Worm (Caenorhabditis elegans): Measurements from ENCODE around the gene W07E6.5.

ce11 chrII:437279-437678 is 36.0 kb upstream of the W07E6.5 start:
- no peak for TF ChIP-seq lin-15B (tag; optimal IDR thresholded peaks at IDR 0.05)
- no peak for TF ChIP-seq nhr-23 (tag; optimal IDR thresholded peaks at IDR 0.05)
- no peak for TF ChIP-seq zag-1 (tag; optimal IDR thresholded peaks at IDR 0.05)
- TF ChIP-seq fkh-10 (GFP tag; optimal IDR thresholded peaks at IDR 0.05) = no peak
- TF ChIP-seq nhr-12 (tag; optimal IDR thresholded peaks at IDR 0.05) = no peak
- TF ChIP-seq nhr-237 (tag; optimal IDR thresholded peaks at IDR 0.05) = no peak
- no peak for TF ChIP-seq lin-39 (tag; optimal IDR thresholded peaks at IDR 0.05)
- TF ChIP-seq aly-2 (tag; optimal IDR thresholded peaks at IDR 0.05) = no peak
- no peak for TF ChIP-seq unc-62 (GFP tag; optimal IDR thresholded peaks at IDR 0.05)
- no peak for TF ChIP-seq snpc-4 (tag; optimal IDR thresholded peaks at IDR 0.05)
- no peak for TF ChIP-seq nhr-28 (tag; optimal IDR thresholded peaks at IDR 0.05)
- TF ChIP-seq nhr-25 (tag; optimal IDR thresholded peaks at IDR 0.05) = no peak
- TF ChIP-seq mdl-1 (tag; optimal IDR thresholded peaks at IDR 0.05) = no peak
